Fruit fly (Drosophila melanogaster) whole organism, embryonic: ENCODE measurements around the gene Tre1.

ENCODE experiments used
- B-H1 ChIP-seq: fragments of 200-800 bp; sonication (Bioruptor generic); IDR thresholded peaks from 3 replicates; pipeline ENCODE4 v1.3.6; 2022; ENCODE audit warnings: missing biosample characterization, missing genetic modification characterization
- B-H2 ChIP-seq: fragments of 200-800 bp; sonication (Bioruptor generic); optimal IDR thresholded peaks from 2 replicates; lab custom pipeline; 2018; ENCODE audit warnings: missing biosample characterization, mild to moderate bottlenecking, missing genetic modification characterization
- Bdp1 ChIP-seq: fragments of 200-800 bp; sonication (Bioruptor generic); optimal IDR thresholded peaks from 3 replicates; lab custom pipeline; 2016; ENCODE audit warnings: missing biosample characterization, missing genetic modification characterization
- Bteb2 ChIP-seq: fragments of 200-800 bp; sonication (Bioruptor generic); optimal IDR thresholded peaks from 2 replicates; lab custom pipeline; 2016; ENCODE audit warnings: missing biosample characterization, missing genetic modification characterization
- CG10543 ChIP-seq: fragments of 200-800 bp; sonication (Bioruptor generic); optimal IDR thresholded peaks from 3 replicates; lab custom pipeline; 2017; ENCODE audit warnings: missing biosample characterization, mild to moderate bottlenecking, missing genetic modification characterization, moderate library complexity
- CG10565 ChIP-seq: fragments of 200-800 bp; sonication (Bioruptor generic); optimal IDR thresholded peaks from 3 replicates; lab custom pipeline; 2016; ENCODE audit warnings: missing biosample characterization, mild to moderate bottlenecking, missing genetic modification characterization
- CG11093 ChIP-seq: fragments of 200-800 bp; sonication (Bioruptor generic); IDR thresholded peaks from 3 replicates; pipeline ENCODE4 v1.3.6; 2022; ENCODE audit warnings: missing biosample characterization, missing genetic modification characterization
- CG11560 ChIP-seq: fragments of 200-800 bp; sonication (Bioruptor generic); IDR thresholded peaks from 3 replicates; pipeline ENCODE4 v1.3.6; 2022; ENCODE audit warnings: missing biosample characterization, missing genetic modification characterization
- CG11696 ChIP-seq: fragments of 200-800 bp; sonication (Bioruptor generic); IDR thresholded peaks from 2 replicates; pipeline ENCODE4 v1.3.6; 2022; ENCODE audit warnings: missing biosample characterization, missing genetic modification characterization
- CG13424 ChIP-seq: fragments of 200-800 bp; sonication (Bioruptor generic); optimal IDR thresholded peaks from 2 replicates; lab custom pipeline; 2019; ENCODE audit warnings: missing biosample characterization, mild to moderate bottlenecking, missing genetic modification characterization, moderate library complexity
- CG14667 ChIP-seq: fragments of 200-800 bp; sonication (Bioruptor generic); IDR thresholded peaks from 2 replicates; pipeline ENCODE4 v1.3.6; 2022; ENCODE audit warnings: missing biosample characterization, missing genetic modification characterization
- CG1602 ChIP-seq: fragments of 200-800 bp; sonication (Bioruptor generic); optimal IDR thresholded peaks from 3 replicates; lab custom pipeline; 2016; ENCODE audit warnings: missing biosample characterization, missing genetic modification characterization
- CG30431 ChIP-seq: fragments of 200-800 bp; sonication (Bioruptor generic); optimal IDR thresholded peaks from 2 replicates; lab custom pipeline; 2017; ENCODE audit warnings: missing biosample characterization, missing genetic modification characterization
- CG3726 ChIP-seq: fragments of 200-800 bp; sonication (Bioruptor generic); IDR thresholded peaks from 3 replicates; pipeline ENCODE4, ENCODE4 v1.3.6; 2022; ENCODE audit warnings: missing biosample characterization, missing genetic modification characterization
- CG6254 ChIP-seq: fragments of 200-800 bp; sonication (Bioruptor generic); optimal IDR thresholded peaks from 3 replicates; lab custom pipeline; 2017; ENCODE audit warnings: mild to moderate bottlenecking, missing biosample characterization, missing genetic modification reagents, missing genetic modification characterization
- CG6654 ChIP-seq: fragments of 200-800 bp; sonication (Bioruptor generic); optimal IDR thresholded peaks from 2 replicates; lab custom pipeline; 2017; ENCODE audit warnings: missing biosample characterization, mild to moderate bottlenecking, missing genetic modification characterization
- CG8290 ChIP-seq, 3 experiments: fragments of 200-800 bp; sonication (Bioruptor generic); optimal IDR thresholded peaks; 2 replicates each; lab custom pipeline; 2016 to 2019; ENCODE audit warnings: missing biosample characterization in 3 of 3, missing genetic modification characterization in 3 of 3, mild to moderate bottlenecking in 2 of 3, moderate library complexity in 1 of 3
- D19B ChIP-seq: fragments of 200-800 bp; sonication (Bioruptor generic); optimal IDR thresholded peaks from 2 replicates; lab custom pipeline; 2017; ENCODE audit warnings: missing biosample characterization, mild to moderate bottlenecking, missing genetic modification characterization
- Fer1 ChIP-seq: fragments of 200-800 bp; sonication (Bioruptor generic); optimal IDR thresholded peaks from 2 replicates; lab custom pipeline; 2017; ENCODE audit warnings: missing biosample characterization, mild to moderate bottlenecking, missing genetic modification characterization
- Fer2 ChIP-seq: fragments of 200-800 bp; sonication (Bioruptor generic); optimal IDR thresholded peaks from 2 replicates; lab custom pipeline; 2018; ENCODE audit warnings: missing biosample characterization, mild to moderate bottlenecking, missing genetic modification characterization, moderate library complexity
- Fer3 ChIP-seq: fragments of 200-800 bp; sonication (Bioruptor generic); optimal IDR thresholded peaks from 2 replicates; lab custom pipeline; 2018; ENCODE audit warnings: missing biosample characterization, mild to moderate bottlenecking, missing genetic modification characterization, moderate library complexity
- HLH4C ChIP-seq: fragments of 200-800 bp; sonication (Bioruptor generic); IDR thresholded peaks from 3 replicates; pipeline ENCODE4 v1.3.6; 2022; ENCODE audit warnings: missing biosample characterization, missing genetic modification characterization; ENCODE audit not compliant: partially characterized antibody
- Hr39 ChIP-seq: fragments of >200 bp; optimal IDR thresholded peaks from 2 replicates; lab custom pipeline; 2017
- Nf-YC ChIP-seq: fragments of 200-800 bp; optimal IDR thresholded peaks from 3 replicates; lab custom pipeline; 2019; ENCODE audit warnings: missing biosample characterization, mild to moderate bottlenecking, missing genetic modification characterization, moderate library complexity
- Sry-β ChIP-seq: fragments of 200-800 bp; sonication (Bioruptor generic); optimal IDR thresholded peaks from 2 replicates; lab custom pipeline; 2018; ENCODE audit warnings: missing biosample characterization, mild to moderate bottlenecking, missing genetic modification characterization, moderate library complexity
- al ChIP-seq: fragments of 200-800 bp; sonication (Bioruptor generic); IDR thresholded peaks from 2 replicates; pipeline ENCODE4 v1.3.6; 2022; ENCODE audit warnings: missing biosample characterization, missing genetic modification characterization
- bcd ChIP-seq: fragments of 200-800 bp; sonication (Bioruptor generic); optimal IDR thresholded peaks from 2 replicates; lab custom pipeline; 2017; ENCODE audit warnings: missing biosample characterization, mild to moderate bottlenecking, missing genetic modification characterization
- br ChIP-seq: fragments of >200 bp; optimal IDR thresholded peaks from 2 replicates; lab custom pipeline; 2017
- cad ChIP-seq: fragments of >200 bp; optimal IDR thresholded peaks from 2 replicates; lab custom pipeline; 2017; ENCODE audit warnings: missing biosample characterization, missing genetic modification characterization
- cas ChIP-seq: fragments of 200-800 bp; sonication (Bioruptor generic); IDR thresholded peaks from 2 replicates; pipeline ENCODE4 v1.3.6; 2022; ENCODE audit warnings: missing biosample characterization, missing genetic modification characterization
- caup ChIP-seq: fragments of 200-800 bp; sonication (Bioruptor generic); optimal IDR thresholded peaks from 3 replicates; lab custom pipeline; 2017; ENCODE audit warnings: missing biosample characterization, mild to moderate bottlenecking, missing genetic modification characterization, moderate library complexity; ENCODE audit not compliant: severe bottlenecking
- corto ChIP-seq: fragments of 200-800 bp; sonication (Bioruptor generic); optimal IDR thresholded peaks from 2 replicates; lab custom pipeline; 2016; ENCODE audit warnings: missing biosample characterization, mild to moderate bottlenecking, missing genetic modification characterization, moderate library complexity
- dysf ChIP-seq: fragments of 200-800 bp; sonication (Bioruptor generic); IDR thresholded peaks from 3 replicates; pipeline ENCODE4 v1.3.6; 2022; ENCODE audit warnings: missing biosample characterization, missing genetic modification characterization
- grn ChIP-seq: fragments of 200-800 bp; sonication (Bioruptor generic); optimal IDR thresholded peaks from 3 replicates; lab custom pipeline; 2017; ENCODE audit warnings: missing biosample characterization, missing genetic modification characterization
- gsb ChIP-seq: fragments of 200-800 bp; sonication (Bioruptor generic); IDR thresholded peaks from 2 replicates; pipeline ENCODE4 v1.3.6; 2022; ENCODE audit warnings: missing biosample characterization, missing genetic modification characterization
- gsb-n ChIP-seq: fragments of 200-800 bp; sonication (Bioruptor generic); optimal IDR thresholded peaks from 3 replicates; lab custom pipeline; 2018; ENCODE audit warnings: missing biosample characterization, mild to moderate bottlenecking, missing genetic modification characterization
- kni ChIP-seq: fragments of 200-800 bp; sonication (Bioruptor generic); optimal IDR thresholded peaks from 3 replicates; lab custom pipeline; 2017; ENCODE audit warnings: mild to moderate bottlenecking, missing biosample characterization, missing genetic modification reagents, missing genetic modification characterization
- lov ChIP-seq, 2 experiments: fragments of 200-800 bp in 1 of 2; fragments of >200 bp in 1 of 2; sonication (Bioruptor generic) in 1 of 2; IDR thresholded peaks in 1 of 2; optimal IDR thresholded peaks in 1 of 2; 2 replicates in 1 of 2; 3 replicates in 1 of 2; pipeline versions ENCODE4 v1.3.6 to Lab custom; 2017 to 2022; ENCODE audit warnings: missing biosample characterization in 1 of 2, missing genetic modification characterization in 1 of 2
- luna ChIP-seq: fragments of 200-800 bp; sonication (Bioruptor generic); optimal IDR thresholded peaks from 2 replicates; lab custom pipeline; 2016; ENCODE audit warnings: missing biosample characterization, missing genetic modification characterization
- nom ChIP-seq: fragments of 200-800 bp; sonication (Bioruptor generic); optimal IDR thresholded peaks from 2 replicates; lab custom pipeline; 2017; ENCODE audit warnings: missing biosample characterization, missing genetic modification characterization, mild to moderate bottlenecking, moderate library complexity, missing genetic modification reagents
- oc ChIP-seq: fragments of 200-800 bp; sonication (Bioruptor generic); optimal IDR thresholded peaks from 2 replicates; lab custom pipeline; 2018; ENCODE audit warnings: missing biosample characterization, mild to moderate bottlenecking, missing genetic modification characterization, moderate library complexity
- pfk ChIP-seq: fragments of 200-800 bp; sonication (Bioruptor generic); optimal IDR thresholded peaks from 2 replicates; lab custom pipeline; 2018; ENCODE audit warnings: missing biosample characterization, mild to moderate bottlenecking, missing genetic modification characterization, moderate library complexity
- pita ChIP-seq: fragments of 200-800 bp; sonication (Bioruptor generic); optimal IDR thresholded peaks from 2 replicates; lab custom pipeline; 2017; ENCODE audit warnings: missing biosample characterization, mild to moderate bottlenecking, missing genetic modification characterization
- ranshi ChIP-seq: fragments of 200-800 bp; sonication (Bioruptor generic); IDR thresholded peaks from 2 replicates; pipeline ENCODE4 v1.3.6; 2022; ENCODE audit warnings: missing biosample characterization, missing genetic modification characterization
- repo ChIP-seq: fragments of 200-800 bp; sonication (Bioruptor generic); optimal IDR thresholded peaks from 2 replicates; lab custom pipeline; 2016; ENCODE audit warnings: missing biosample characterization, missing genetic modification characterization
- row ChIP-seq: fragments of 200-800 bp; sonication (Bioruptor generic); IDR thresholded peaks from 3 replicates; pipeline ENCODE4 v1.3.6; 2022; ENCODE audit warnings: missing biosample characterization, missing genetic modification characterization
- run ChIP-seq: fragments of 200-800 bp; sonication (Bioruptor generic); optimal IDR thresholded peaks from 3 replicates; lab custom pipeline; 2018; ENCODE audit warnings: missing biosample characterization, mild to moderate bottlenecking, missing genetic modification characterization
- shn ChIP-seq: fragments of 200-800 bp; sonication (Bioruptor generic); optimal IDR thresholded peaks from 3 replicates; lab custom pipeline; 2016; ENCODE audit warnings: missing biosample characterization, missing genetic modification characterization
- stc ChIP-seq: fragments of 200-800 bp; sonication (Bioruptor generic); IDR thresholded peaks from 2 replicates; pipeline ENCODE4 v1.3.6; 2022; ENCODE audit warnings: missing biosample characterization, missing genetic modification characterization
- tna ChIP-seq: fragments of 200-800 bp; sonication (Bioruptor generic); IDR thresholded peaks from 2 replicates; pipeline ENCODE4 v1.3.6; 2022; ENCODE audit warnings: missing biosample characterization, missing genetic modification characterization; ENCODE audit not compliant: partially characterized antibody

The Tre1 gene

DNA sequence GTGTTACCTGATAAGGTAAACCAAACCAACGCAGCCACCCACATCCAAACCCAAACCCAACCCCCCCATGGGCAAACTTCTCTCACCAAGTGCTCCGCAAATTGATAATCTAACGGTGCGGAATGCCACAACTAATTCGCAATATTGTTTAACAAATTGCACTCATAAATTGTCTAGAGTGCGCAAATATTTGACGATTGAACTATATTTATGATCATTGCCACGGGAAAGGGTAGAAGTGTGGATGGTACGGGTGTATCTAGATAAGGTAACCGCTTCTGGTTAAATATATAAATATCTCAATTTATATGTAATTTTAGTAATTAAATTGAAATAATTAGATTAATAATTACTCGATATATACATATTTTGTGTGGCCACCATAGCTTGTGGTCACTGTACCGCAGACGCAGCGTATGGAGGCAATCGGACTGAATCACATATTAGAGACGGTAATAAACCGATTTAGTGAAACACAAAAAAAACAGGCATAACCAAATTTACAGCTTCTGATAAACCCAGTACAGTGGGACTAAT lies 38.8 kb upstream of the Tre1 start (continued):
- TF ChIP-seq bcd (GFP tag; lab: Kevin White, UChicago) (peak; percentile 60), caup (GFP tag; lab: Kevin White, UChicago) (peak; percentile 71), br (lab: Kevin White, UChicago) (no peak), gsb (GFP tag; lab: Robert Waterston, UW) (peak; percentile 51; the same call in 1 of the 2 replicates), Bdp1 (GFP tag; lab: Kevin White, UChicago) (no peak), Hr39 (lab: Kevin White, UChicago) (no peak), B-H1 (GFP tag; lab: Robert Waterston, UW) (peak; percentile 18; the same call in 1 of the 3 replicates), D19B (GFP tag; lab: Kevin White, UChicago) (peak; percentile 50), CG11093 (no peak), al (peak; percentile 72), ranshi (peak; percentile 71; the same call in 1 of the 2 replicates), Bteb2 (GFP tag; lab: Kevin White, UChicago) (no peak), corto (GFP tag; lab: Kevin White, UChicago) (peak; percentile 43), oc (tag; lab: Kevin White, UChicago) (no peak), grn (GFP tag; lab: Kevin White, UChicago) (no peak), cas (GFP tag; lab: Robert Waterston, UW) (peak; percentile 25; the same call in 1 of the 2 replicates), CG10543 (GFP tag; lab: Kevin White, UChicago) (peak; percentile 72), run (tag; lab: Kevin White, UChicago) (peak; percentile 1), row (peak; percentile 83), CG30431 (GFP tag; lab: Kevin White, UChicago) (no peak), kni (GFP tag; lab: Kevin White, UChicago) (no peak), Fer1 (GFP tag; lab: Kevin White, UChicago) (peak; percentile 79), HLH4C (GFP tag; lab: Robert Waterston, UW) (no peak), dysf (GFP tag; lab: Robert Waterston, UW) (peak; percentile 82), pfk (no peak), pita (GFP tag; lab: Kevin White, UChicago) (no peak), CG3726 (GFP tag; lab: Robert Waterston, UW) (no peak), tna (no peak), CG6654 (GFP tag; lab: Kevin White, UChicago) (no peak), shn (GFP tag; lab: Kevin White, UChicago) (no peak), CG11560 (tag; lab: Robert Waterston, UW) (peak; percentile 39; the same call in 1 of the 3 replicates), cad (GFP tag; lab: Kevin White, UChicago) (no peak), repo (GFP tag; lab: Kevin White, UChicago) (no peak), luna (GFP tag; lab: Kevin White, UChicago) (no peak), Nf-YC (tag; lab: Kevin White, UChicago) (peak; percentile 23), Sry-β (no peak), lov (optimal IDR thresholded peaks at IDR 0.05; lab: Kevin White, UChicago) (no peak), lov (GFP tag; IDR thresholded peaks at IDR 0.05; lab: Robert Waterston, UW) (no peak), CG13424 (tag; lab: Kevin White, UChicago) (peak; percentile 62), CG10565 (no peak), CG6254 (GFP tag; lab: Kevin White, UChicago) (no peak), B-H2 (peak; percentile 88), nom (no peak), CG1602 (no peak), CG14667 (peak; percentile 56), stc (GFP tag; lab: Robert Waterston, UW) (0 out of 2 replicates have a peak, but pooled peaks have one; percentile 43), CG8290 (GFP tag; optimal IDR thresholded peaks at IDR 0.05; lab: Kevin White, UChicago) (no peak), CG8290 (tag; optimal IDR thresholded peaks at IDR 0.05; lab: Kevin White, UChicago) (peak in 1 of 2 experiments; percentile 3), gsb-n (tag; lab: Kevin White, UChicago) (no peak), CG11696 (GFP tag; lab: Robert Waterston, UW) (0 out of 2 replicates have a peak, but pooled peaks have one; percentile 12), Fer2 (tag; lab: Kevin White, UChicago) (peak; percentile 58), Fer3 (peak; percentile 82)
